Fruit fly (Drosophila melanogaster) whole organism, embryonic: ENCODE results near the gene InR.

ENCODE experiments used
- Ada2b ChIP-seq: fragments of 200-800 bp; sonication (Bioruptor generic); IDR thresholded peaks from 2 replicates; pipeline ENCODE4 v1.3.6; 2022; ENCODE audit warnings: missing biosample characterization, missing genetic modification characterization
- CG10543 ChIP-seq: fragments of 200-800 bp; sonication (Bioruptor generic); optimal IDR thresholded peaks from 3 replicates; lab custom pipeline; 2017; ENCODE audit warnings: missing biosample characterization, mild to moderate bottlenecking, missing genetic modification characterization, moderate library complexity
- CG12155 ChIP-seq: fragments of 200-800 bp; sonication (Bioruptor generic); optimal IDR thresholded peaks from 3 replicates; lab custom pipeline; 2016; ENCODE audit warnings: missing biosample characterization, missing genetic modification characterization
- CG14441 ChIP-seq: fragments of 200-800 bp; sonication (Bioruptor generic); IDR thresholded peaks from 2 replicates; pipeline ENCODE4 v1.3.6; 2022; ENCODE audit warnings: missing biosample characterization, missing genetic modification characterization
- CG15269 ChIP-seq: fragments of 200-800 bp; sonication (Bioruptor generic); optimal IDR thresholded peaks from 2 replicates; lab custom pipeline; 2018; ENCODE audit warnings: missing biosample characterization, mild to moderate bottlenecking, missing genetic modification characterization, moderate library complexity
- CG1529 ChIP-seq: fragments of 200-800 bp; sonication (Bioruptor generic); optimal IDR thresholded peaks from 3 replicates; lab custom pipeline; 2018; ENCODE audit warnings: missing biosample characterization, missing genetic modification characterization
- CG30020 ChIP-seq: fragments of 200-800 bp; optimal IDR thresholded peaks from 2 replicates; lab custom pipeline; 2019; ENCODE audit warnings: missing biosample characterization, mild to moderate bottlenecking, missing genetic modification characterization, moderate library complexity
- CG30431 ChIP-seq: fragments of 200-800 bp; sonication (Bioruptor generic); optimal IDR thresholded peaks from 2 replicates; lab custom pipeline; 2017; ENCODE audit warnings: missing biosample characterization, missing genetic modification characterization
- CG3995 ChIP-seq: fragments of 200-800 bp; sonication (Bioruptor generic); optimal IDR thresholded peaks from 3 replicates; lab custom pipeline; 2016; ENCODE audit warnings: missing biosample characterization, missing genetic modification characterization
- CG6791 ChIP-seq: fragments of 200-800 bp; sonication (Bioruptor generic); IDR thresholded peaks from 3 replicates; pipeline ENCODE4 v1.3.6; 2022; ENCODE audit warnings: missing biosample characterization, missing genetic modification characterization; ENCODE audit not compliant: partially characterized antibody
- CG7786 ChIP-seq: fragments of 200-800 bp; sonication (Bioruptor generic); optimal IDR thresholded peaks from 2 replicates; lab custom pipeline; 2016; ENCODE audit warnings: missing biosample characterization, missing genetic modification characterization
- CG8290 ChIP-seq, 3 experiments: fragments of 200-800 bp; sonication (Bioruptor generic); optimal IDR thresholded peaks; 2 replicates each; lab custom pipeline; 2016 to 2019; ENCODE audit warnings: missing biosample characterization in 3 of 3, missing genetic modification characterization in 3 of 3, mild to moderate bottlenecking in 2 of 3, moderate library complexity in 1 of 3
- CG9437 ChIP-seq: fragments of 200-800 bp; sonication (Bioruptor generic); optimal IDR thresholded peaks from 2 replicates; lab custom pipeline; 2018; ENCODE audit warnings: missing biosample characterization, mild to moderate bottlenecking, missing genetic modification characterization
- CkIIα-i1 ChIP-seq: fragments of 200-800 bp; sonication (Bioruptor generic); IDR thresholded peaks from 2 replicates; pipeline ENCODE4 v1.3.6; 2022; ENCODE audit warnings: missing biosample characterization, missing genetic modification characterization
- D ChIP-seq, 2 experiments: fragments of 200-800 bp in 1 of 2; fragments of >200 bp in 1 of 2; sonication (Bioruptor generic) in 1 of 2; optimal IDR thresholded peaks; 2 replicates in 1 of 2; 3 replicates in 1 of 2; lab custom pipeline; 2017; ENCODE audit warnings: mild to moderate bottlenecking in 1 of 2, missing biosample characterization in 1 of 2, missing genetic modification characterization in 1 of 2, missing genetic modification reagents in 1 of 2
- Dek ChIP-seq: fragments of 200-800 bp; sonication (Bioruptor generic); optimal IDR thresholded peaks from 3 replicates; lab custom pipeline; 2019; ENCODE audit warnings: missing biosample characterization, mild to moderate bottlenecking, missing genetic modification characterization, moderate library complexity
- Dfd ChIP-seq, 2 experiments: fragments of >200 bp; optimal IDR thresholded peaks; 2 replicates each; lab custom pipeline; 2017; ENCODE audit warnings: missing biosample characterization in 2 of 2, missing genetic modification characterization in 2 of 2
- Dll ChIP-seq: fragments of 200-800 bp; sonication (Bioruptor generic); IDR thresholded peaks from 4 replicates; pipeline ENCODE4 v1.3.6; 2022; ENCODE audit warnings: missing biosample characterization, missing genetic modification characterization; ENCODE audit not compliant: partially characterized antibody
- E2f2 ChIP-seq: fragments of 200-800 bp; sonication (Bioruptor generic); IDR thresholded peaks from 2 replicates; pipeline ENCODE4 v1.3.6; 2022; ENCODE audit warnings: missing biosample characterization, missing genetic modification characterization
- GATAe ChIP-seq: fragments of 200-800 bp; sonication (Bioruptor generic); conservative IDR thresholded peaks from 2 replicates; pipeline ENCODE4 v1.3.6; 2022; ENCODE audit warnings: missing biosample characterization, missing genetic modification characterization
- H15 ChIP-seq: fragments of 200-800 bp; sonication (Bioruptor generic); IDR thresholded peaks from 3 replicates; pipeline ENCODE4 v1.3.6; 2022; ENCODE audit warnings: missing biosample characterization, missing genetic modification characterization
- Med ChIP-seq: fragments of 200-800 bp; sonication (Bioruptor generic); peaks from one replicate; lab custom pipeline; 2016; ENCODE audit warnings: missing biosample characterization, missing genetic modification characterization, mild to moderate bottlenecking, inconsistent platforms, moderate library complexity
- NC2β ChIP-seq: fragments of 200-800 bp; sonication (Bioruptor generic); optimal IDR thresholded peaks from 2 replicates; lab custom pipeline; 2016; ENCODE audit warnings: missing biosample characterization, missing genetic modification characterization
- Nf-YB ChIP-seq: fragments of 200-800 bp; sonication (Bioruptor generic); optimal IDR thresholded peaks from 3 replicates; lab custom pipeline; 2019; ENCODE audit warnings: missing biosample characterization, mild to moderate bottlenecking, missing genetic modification characterization, moderate library complexity
- Nf-YC ChIP-seq: fragments of 200-800 bp; optimal IDR thresholded peaks from 3 replicates; lab custom pipeline; 2019; ENCODE audit warnings: missing biosample characterization, mild to moderate bottlenecking, missing genetic modification characterization, moderate library complexity
- Ptx1 ChIP-seq: fragments of 200-800 bp; sonication (Bioruptor generic); IDR thresholded peaks from 2 replicates; pipeline ENCODE4 v1.3.6; 2022; ENCODE audit warnings: missing biosample characterization, missing genetic modification characterization
- Rfx ChIP-seq: fragments of 200-800 bp; sonication (Bioruptor generic); IDR thresholded peaks from 2 replicates; pipeline ENCODE4 v1.3.6; 2022; ENCODE audit warnings: missing biosample characterization, missing genetic modification characterization
- caup ChIP-seq: fragments of 200-800 bp; sonication (Bioruptor generic); optimal IDR thresholded peaks from 3 replicates; lab custom pipeline; 2017; ENCODE audit warnings: missing biosample characterization, mild to moderate bottlenecking, missing genetic modification characterization, moderate library complexity; ENCODE audit not compliant: severe bottlenecking
- chinmo ChIP-seq: fragments of 200-800 bp; sonication (Bioruptor generic); IDR thresholded peaks from 4 replicates; pipeline ENCODE4 v1.3.6; 2022; ENCODE audit warnings: missing biosample characterization, missing genetic modification characterization; ENCODE audit not compliant: partially characterized antibody
- crol ChIP-seq: fragments of 200-800 bp; sonication (Bioruptor generic); IDR thresholded peaks from 2 replicates; pipeline ENCODE4 v1.3.6; 2022; ENCODE audit warnings: missing biosample characterization, missing genetic modification characterization
- cwo ChIP-seq: fragments of 200-800 bp; sonication (Bioruptor generic); optimal IDR thresholded peaks from 3 replicates; lab custom pipeline; 2017; ENCODE audit warnings: missing biosample characterization, missing genetic modification characterization, mild to moderate bottlenecking, moderate library complexity, missing genetic modification reagents
- dysf ChIP-seq: fragments of 200-800 bp; sonication (Bioruptor generic); IDR thresholded peaks from 3 replicates; pipeline ENCODE4 v1.3.6; 2022; ENCODE audit warnings: missing biosample characterization, missing genetic modification characterization
- eve ChIP-seq, 2 experiments: fragments of >200 bp; optimal IDR thresholded peaks; 2 replicates each; lab custom pipeline; 2017; ENCODE audit warnings: missing biosample characterization in 2 of 2, missing genetic modification characterization in 2 of 2
- exex ChIP-seq: fragments of 200-800 bp; sonication (Bioruptor generic); optimal IDR thresholded peaks from 4 replicates; lab custom pipeline; 2018; ENCODE audit warnings: missing biosample characterization, mild to moderate bottlenecking, missing genetic modification characterization, moderate library complexity
- grn ChIP-seq: fragments of 200-800 bp; sonication (Bioruptor generic); optimal IDR thresholded peaks from 3 replicates; lab custom pipeline; 2017; ENCODE audit warnings: missing biosample characterization, missing genetic modification characterization
- kni ChIP-seq: fragments of 200-800 bp; sonication (Bioruptor generic); optimal IDR thresholded peaks from 3 replicates; lab custom pipeline; 2017; ENCODE audit warnings: mild to moderate bottlenecking, missing biosample characterization, missing genetic modification reagents, missing genetic modification characterization
- lab ChIP-seq: fragments of 200-800 bp; sonication (Bioruptor generic); optimal IDR thresholded peaks from 3 replicates; lab custom pipeline; 2017; ENCODE audit warnings: missing biosample characterization, missing genetic modification characterization, mild to moderate bottlenecking, moderate library complexity, missing genetic modification reagents
- mirr ChIP-seq: fragments of 200-800 bp; sonication (Bioruptor generic); optimal IDR thresholded peaks from 3 replicates; lab custom pipeline; 2018; ENCODE audit warnings: missing biosample characterization, mild to moderate bottlenecking, missing genetic modification characterization
- oc ChIP-seq: fragments of 200-800 bp; sonication (Bioruptor generic); optimal IDR thresholded peaks from 2 replicates; lab custom pipeline; 2018; ENCODE audit warnings: missing biosample characterization, mild to moderate bottlenecking, missing genetic modification characterization, moderate library complexity
- p53 ChIP-seq: fragments of 200-800 bp; sonication (Bioruptor generic); optimal IDR thresholded peaks from 2 replicates; lab custom pipeline; 2016; ENCODE audit warnings: missing biosample characterization, missing genetic modification characterization
- pita ChIP-seq: fragments of 200-800 bp; sonication (Bioruptor generic); optimal IDR thresholded peaks from 2 replicates; lab custom pipeline; 2017; ENCODE audit warnings: missing biosample characterization, mild to moderate bottlenecking, missing genetic modification characterization
- sd ChIP-seq: fragments of 200-800 bp; sonication (Bioruptor generic); optimal IDR thresholded peaks from 3 replicates; lab custom pipeline; 2018; ENCODE audit warnings: missing biosample characterization, mild to moderate bottlenecking, missing genetic modification characterization, moderate library complexity
- stwl ChIP-seq: fragments of 200-800 bp; sonication (Bioruptor generic); optimal IDR thresholded peaks from 3 replicates; lab custom pipeline; 2018; ENCODE audit warnings: missing biosample characterization, mild to moderate bottlenecking, missing genetic modification characterization, moderate library complexity
- sug ChIP-seq: fragments of 200-800 bp; optimal IDR thresholded peaks from 2 replicates; lab custom pipeline; 2019; ENCODE audit warnings: missing biosample characterization, mild to moderate bottlenecking, missing genetic modification characterization, moderate library complexity
- vnd ChIP-seq: fragments of 200-800 bp; sonication (Bioruptor generic); IDR thresholded peaks from 3 replicates; pipeline ENCODE4 v1.3.6; 2022; ENCODE audit warnings: missing biosample characterization, missing genetic modification characterization; ENCODE audit not compliant: partially characterized antibody

The InR gene

DNA sequence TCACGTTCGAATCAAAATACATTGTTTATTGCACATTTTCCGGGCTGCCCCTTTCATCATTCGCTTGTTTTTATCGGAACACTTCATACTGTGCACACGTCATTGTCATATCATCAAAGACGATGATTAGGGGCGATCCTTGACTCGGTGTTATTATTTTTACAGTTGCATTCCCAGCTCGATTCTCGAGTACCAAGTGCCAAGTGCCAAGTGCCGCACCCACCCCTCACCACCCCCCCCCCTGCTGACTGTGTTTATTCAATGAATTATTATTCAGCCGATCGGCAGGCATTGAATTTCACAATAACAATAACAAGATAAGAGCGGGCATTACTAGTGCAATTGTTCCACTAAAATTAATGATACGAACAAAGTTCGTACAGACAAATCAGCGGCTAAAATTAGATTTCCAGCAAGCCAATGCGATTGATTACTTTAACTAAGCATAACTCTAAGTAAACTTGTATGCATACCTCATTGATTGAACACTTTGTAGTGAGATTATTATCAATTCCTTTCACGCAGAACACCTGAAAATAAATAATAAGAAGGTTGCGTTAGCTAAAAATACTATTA lies 31.6 kb downstream of the InR start:
- no peak for TF ChIP-seq E2f2 (GFP tag; lab: Robert Waterston, UW)
- TF ChIP-seq exex (tag; lab: Kevin White, UChicago): peak; percentile 66
- TF ChIP-seq CG8290 (GFP tag; optimal IDR thresholded peaks at IDR 0.05; lab: Kevin White, UChicago): no peak
- TF ChIP-seq CG8290 (tag; optimal IDR thresholded peaks at IDR 0.05; lab: Kevin White, UChicago): peak in 1 of 2 experiments; percentile 6
- no peak for TF ChIP-seq Ptx1 (GFP tag; lab: Robert Waterston, UW)
- peak; percentile 75; the same call in 2 of the 4 replicates for TF ChIP-seq chinmo
- 0 out of 3 replicates have a peak, but pooled peaks have one; percentile 36 for TF ChIP-seq vnd (GFP tag; lab: Robert Waterston, UW)
- TF ChIP-seq crol (GFP tag; lab: Robert Waterston, UW): peak; percentile 77
- TF ChIP-seq caup (GFP tag; lab: Kevin White, UChicago): no peak
- TF ChIP-seq CG30020 (tag; lab: Kevin White, UChicago): no peak
- TF ChIP-seq pita (GFP tag; lab: Kevin White, UChicago): no peak
- no peak for TF ChIP-seq NC2β (GFP tag; lab: Kevin White, UChicago)

DNA sequence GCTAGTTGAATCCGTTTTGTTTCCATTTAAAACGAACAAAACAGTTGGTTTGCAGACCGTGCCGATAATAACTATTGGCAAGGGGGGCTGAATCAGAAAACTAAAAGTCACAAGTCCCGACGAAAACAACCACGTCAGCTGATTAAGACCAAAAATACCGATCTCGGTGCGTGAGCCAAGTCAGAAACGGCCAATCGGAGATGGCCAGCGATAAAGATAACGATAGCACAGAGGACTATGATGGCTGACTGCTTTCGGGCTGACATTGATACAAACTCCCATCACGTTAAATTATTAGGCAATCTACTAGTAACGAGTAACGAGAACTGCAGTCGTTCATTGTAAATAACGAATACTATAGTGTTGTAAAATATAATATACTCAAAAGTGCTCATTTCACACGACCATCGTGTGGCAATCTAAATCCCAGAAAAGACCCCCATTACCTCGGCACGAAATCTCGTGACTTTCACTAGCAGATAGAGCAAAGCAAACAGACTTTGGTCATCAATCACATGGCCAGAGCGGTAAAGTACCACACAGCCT lies 32.1 kb downstream of the InR start:
- no peak for TF ChIP-seq Dll (GFP tag; lab: Robert Waterston, UW)
- TF ChIP-seq D (optimal IDR thresholded peaks at IDR 0.05; lab: Kevin White, UChicago): no peak
- TF ChIP-seq D (GFP tag; optimal IDR thresholded peaks at IDR 0.05; lab: Kevin White, UChicago): no peak
- TF ChIP-seq CG12155 (GFP tag; lab: Kevin White, UChicago): peak; percentile 56
- peak; percentile 17 for TF ChIP-seq CG3995 (GFP tag; lab: Kevin White, UChicago)
- no peak for TF ChIP-seq dysf
- no peak for TF ChIP-seq CG1529 (GFP tag; lab: Kevin White, UChicago)
- no peak for TF ChIP-seq vnd (GFP tag; lab: Robert Waterston, UW)
- peak; percentile 7 for TF ChIP-seq lab (GFP tag; lab: Kevin White, UChicago)
- peak; percentile 66 for TF ChIP-seq Nf-YB
- TF ChIP-seq stwl (tag; lab: Kevin White, UChicago): peak; percentile 67
- TF ChIP-seq Nf-YC: peak; percentile 66
- TF ChIP-seq CG6791 (GFP tag; lab: Robert Waterston, UW): peak; percentile 16; the same call in 1 of the 3 replicates
- TF ChIP-seq CG30431 (GFP tag; lab: Kevin White, UChicago): no peak
- TF ChIP-seq CG7786 (GFP tag; lab: Kevin White, UChicago): no peak
- TF ChIP-seq grn (GFP tag; lab: Kevin White, UChicago): peak; percentile 80
- TF ChIP-seq GATAe (GFP tag; lab: Robert Waterston, UW): peak; percentile 39; the same call in 1 of the 2 replicates
- peak; percentile 34 for TF ChIP-seq cwo (GFP tag; lab: Kevin White, UChicago)
- TF ChIP-seq sug (tag; lab: Kevin White, UChicago): peak; percentile 24
- peak in 1 of 2 experiments; percentile 24 for TF ChIP-seq eve (GFP tag; optimal IDR thresholded peaks at IDR 0.05; lab: Kevin White, UChicago)
- TF ChIP-seq p53 (GFP tag; lab: Kevin White, UChicago): no peak
- TF ChIP-seq CkIIα-i1 (GFP tag; lab: Robert Waterston, UW): no peak
- peak; percentile 66 for TF ChIP-seq Med

DNA sequence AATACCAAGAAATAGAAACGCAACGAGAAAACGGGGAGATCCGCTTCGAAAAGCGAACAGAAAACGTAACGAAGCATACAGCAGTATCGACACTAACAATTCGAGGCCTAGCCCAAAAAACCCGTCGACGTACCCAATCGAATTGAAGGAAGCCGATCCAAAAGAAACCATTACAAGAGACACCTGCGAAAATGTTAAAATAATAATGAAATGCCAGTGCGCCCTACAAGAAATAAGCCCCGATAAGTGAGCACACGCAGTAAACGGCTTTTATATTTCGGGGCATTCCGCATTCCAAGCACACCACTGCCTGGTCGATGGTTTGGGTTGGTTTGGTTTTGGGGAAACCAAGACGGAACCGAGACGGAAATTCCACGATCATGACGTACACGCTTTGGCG lies 32.8 kb downstream of the InR start:
- TF ChIP-seq kni (GFP tag; lab: Kevin White, UChicago) (peak; percentile 78), Dfd (GFP tag; optimal IDR thresholded peaks at IDR 0.05; lab: Kevin White, UChicago) (no peak), chinmo (0 out of 4 replicates have a peak, but pooled peaks have one; percentile 50), Ada2b (GFP tag; lab: Robert Waterston, UW) (no peak), mirr (GFP tag; lab: Kevin White, UChicago) (peak; percentile 25), CG9437 (GFP tag; lab: Kevin White, UChicago) (peak; percentile 26), CG14441 (GFP tag; lab: Robert Waterston, UW) (peak; percentile 17; the same call in 1 of the 2 replicates), Rfx (GFP tag; lab: Robert Waterston, UW) (no peak), sd (tag; lab: Kevin White, UChicago) (peak; percentile 99), lab (GFP tag; lab: Kevin White, UChicago) (peak; percentile 12), CG15269 (peak; percentile 56), Dek (tag; lab: Kevin White, UChicago) (peak; percentile 4), CG10543 (GFP tag; lab: Kevin White, UChicago) (peak; percentile 45), oc (tag; lab: Kevin White, UChicago) (peak; percentile 50), H15 (GFP tag; lab: Robert Waterston, UW) (no peak)
